Worm (Caenorhabditis elegans) whole organism, L2 larva: ENCODE measurements around the gene srsx-37.

Experiments used
- ama-1 ChIP-seq: fragments of 150-350 bp; optimal IDR thresholded peaks from 2 replicates; lab custom pipeline; 2018; ENCODE audit warnings: inconsistent platforms
- lin-39 ChIP-seq: fragments of 150-350 bp; optimal IDR thresholded peaks from 2 replicates; lab custom pipeline; 2014; ENCODE audit warnings: missing biosample characterization, missing genetic modification reagents, missing genetic modification characterization
- mdl-1 ChIP-seq, 2 experiments: fragments of 150-350 bp in 1 of 2; sonication (generic microtip) in 1 of 2; optimal IDR thresholded peaks; 2 replicates each; lab custom pipeline; 2017; ENCODE audit warnings: missing biosample characterization in 2 of 2, missing genetic modification characterization in 2 of 2
- nhr-11 ChIP-seq: fragments of 150-350 bp; optimal IDR thresholded peaks from 2 replicates; lab custom pipeline; 2014; ENCODE audit warnings: missing biosample characterization, missing genetic modification characterization
- nhr-25 ChIP-seq: fragments of 150-350 bp; sonication (generic microtip); optimal IDR thresholded peaks from 3 replicates; lab custom pipeline; 2014; ENCODE audit warnings: missing biosample characterization, missing genetic modification characterization
- sem-4 ChIP-seq: fragments of 150-350 bp; optimal IDR thresholded peaks from 2 replicates; lab custom pipeline; 2014; ENCODE audit warnings: missing biosample characterization, missing genetic modification reagents, missing genetic modification characterization
- skn-1 ChIP-seq: sonication (generic microtip); optimal IDR thresholded peaks from 2 replicates; lab custom pipeline; 2017; ENCODE audit warnings: missing biosample characterization, missing genetic modification characterization
- snpc-4 ChIP-seq: fragments of 150-350 bp; optimal IDR thresholded peaks from 2 replicates; lab custom pipeline; 2014; ENCODE audit warnings: missing biosample characterization, missing genetic modification characterization
- unc-39 ChIP-seq: fragments of 150-350 bp; optimal IDR thresholded peaks from 2 replicates; lab custom pipeline; 2014; ENCODE audit warnings: missing biosample characterization, missing genetic modification characterization
- ztf-11 ChIP-seq: sonication (generic microtip); optimal IDR thresholded peaks from 2 replicates; lab custom pipeline; 2017; ENCODE audit warnings: missing biosample characterization, missing genetic modification characterization

- TF ChIP-seq ztf-11 (no peak), ama-1 (no peak), nhr-11 (tag; lab: Kevin White, UChicago) (no peak), skn-1 (tag; lab: Kevin White, UChicago) (no peak), sem-4 (tag; lab: Kevin White, UChicago) (no peak), unc-39 (no peak), lin-39 (tag; lab: Kevin White, UChicago) (no peak), snpc-4 (no peak), mdl-1 (tag; optimal IDR thresholded peaks at IDR 0.05; lab: Kevin White, UChicago) (no peak), nhr-25 (no peak)
These were observed at the start of gene srsx-37 for ce11 chrV:15259049-15259448.
